Worm (Caenorhabditis elegans): Measurements from ENCODE around the gene sre-54.

DNA sequence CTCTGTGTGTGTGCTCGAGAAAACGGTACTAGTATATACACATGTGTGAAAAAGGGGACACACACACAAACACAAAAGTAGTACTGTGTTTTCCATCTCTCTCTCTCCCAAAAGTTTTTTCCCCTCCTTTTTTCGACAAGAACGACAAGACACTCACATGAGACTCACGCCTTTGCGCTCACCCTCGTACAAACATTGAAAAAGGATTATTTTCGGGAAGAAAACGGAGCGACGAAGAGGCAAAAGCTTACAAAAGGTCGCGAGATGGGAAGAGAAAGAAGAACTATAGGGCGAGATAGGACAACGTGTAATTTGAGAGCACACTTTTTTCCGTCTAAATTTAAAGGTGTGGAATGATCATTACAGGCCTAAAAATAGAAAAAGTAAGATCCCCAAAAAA lies 17.1 kb downstream of the sre-54 start:
- TF ChIP-seq lin-32 (GFP tag; optimal IDR thresholded peaks at IDR 0.05) (no peak), blmp-1 (tag; optimal IDR thresholded peaks at IDR 0.05) (no peak), unc-62 (GFP tag; optimal IDR thresholded peaks at IDR 0.05) (no peak), nhr-12 (tag; optimal IDR thresholded peaks at IDR 0.05) (no peak), unc-39 (tag; optimal IDR thresholded peaks at IDR 0.05) (no peak), lsy-2 (tag; optimal IDR thresholded peaks at IDR 0.05) (no peak)
